Worm (Caenorhabditis elegans): ENCODE results near the gene W07A12.8.

ce11 chrII:9172849-9173248 is 7.2 kb upstream of the W07A12.8 start, which contains the start of gene T23G7.2:
- no peak for TF ChIP-seq M03D4.4 (tag; optimal IDR thresholded peaks at IDR 0.05)
- TF ChIP-seq nhr-76 (tag; optimal IDR thresholded peaks at IDR 0.05) = no peak
- TF ChIP-seq mep-1 (tag; optimal IDR thresholded peaks at IDR 0.05) = no peak
- no peak for TF ChIP-seq lsy-2 (tag; optimal IDR thresholded peaks at IDR 0.05)

Measured in whole organism, mixed stage, embryonic.